Worm (Caenorhabditis elegans) whole organism, young adult: Measurements from ENCODE around the gene F14H12.2.

ENCODE experiments used
- B0336.3 ChIP-seq: fragments of 200-800 bp; sonication (Bioruptor generic); IDR thresholded peaks from 2 replicates; pipeline ENCODE4 v1.3.6; 2022; ENCODE audit warnings: missing genetic modification characterization, missing compliant biosample characterization
- Y67H2A.10 ChIP-seq: fragments of 200-800 bp; sonication (Bioruptor generic); conservative IDR thresholded peaks from 2 replicates; pipeline ENCODE4 v1.3.6; 2022; ENCODE audit warnings: missing genetic modification reagents, missing genetic modification characterization, missing compliant biosample characterization
- chd-7 ChIP-seq: sonication (generic microtip); optimal IDR thresholded peaks from 2 replicates; lab custom pipeline; 2016; ENCODE audit warnings: mild to moderate bottlenecking, missing genetic modification characterization, moderate library complexity, missing compliant biosample characterization
- egl-18 ChIP-seq: fragments of 200-800 bp; sonication (Bioruptor generic); IDR thresholded peaks from 2 replicates; pipeline ENCODE4 v1.3.6; 2022; ENCODE audit warnings: missing genetic modification reagents, missing genetic modification characterization, missing compliant biosample characterization
- lin-26 ChIP-seq: fragments of 200-800 bp; sonication (Bioruptor generic); IDR thresholded peaks from 2 replicates; pipeline ENCODE4 v1.3.6; 2022; ENCODE audit warnings: missing genetic modification reagents, missing genetic modification characterization, missing compliant biosample characterization
- nhr-120 ChIP-seq: fragments of 200-800 bp; sonication (Bioruptor generic); IDR thresholded peaks from 2 replicates; pipeline ENCODE4 v1.3.6; 2022; ENCODE audit warnings: missing genetic modification characterization, missing compliant biosample characterization
- tbp1 ChIP-seq: fragments of 200-800 bp; sonication (Bioruptor generic); optimal IDR thresholded peaks from 2 replicates; lab custom pipeline; 2018; ENCODE audit warnings: mild to moderate bottlenecking, missing genetic modification characterization, missing compliant biosample characterization

- no peak for TF ChIP-seq nhr-120
- TF ChIP-seq egl-18 (GFP tag; lab: Robert Waterston, UW), result no peak
- no peak for TF ChIP-seq tbp1 (GFP tag; lab: Kevin White, UChicago)
- TF ChIP-seq B0336.3 (GFP tag; lab: Robert Waterston, UW), result no peak
- no peak for TF ChIP-seq lin-26
- no peak for TF ChIP-seq chd-7 (tag; lab: Kevin White, UChicago)
- no peak for TF ChIP-seq Y67H2A.10 (GFP tag; lab: Robert Waterston, UW)
Measured at ce11 chrX:4314939-4315338, 35.4 kb upstream of the F14H12.2 start.
